Fruit fly (Drosophila melanogaster) whole organism, wandering third instar larva: ENCODE results near the gene CG6066.

Experiments used
- Abd-B ChIP-seq: fragments of >200 bp; optimal IDR thresholded peaks from 2 replicates; lab custom pipeline; 2017; ENCODE audit warnings: missing biosample characterization, missing genetic modification characterization
- CG32264 ChIP-seq: fragments of 200-800 bp; sonication (Bioruptor generic); optimal IDR thresholded peaks from 2 replicates; lab custom pipeline; 2016; ENCODE audit warnings: missing biosample characterization, missing genetic modification characterization
- CG9705 ChIP-seq: fragments of 200-800 bp; sonication (Bioruptor generic); optimal IDR thresholded peaks from 2 replicates; lab custom pipeline; 2018; ENCODE audit warnings: missing biosample characterization, mild to moderate bottlenecking, missing genetic modification characterization
- CrebA ChIP-seq: fragments of 200-800 bp; sonication (Bioruptor generic); optimal IDR thresholded peaks from 2 replicates; lab custom pipeline; 2016; ENCODE audit warnings: missing biosample characterization, mild to moderate bottlenecking, missing genetic modification characterization, borderline replicate concordance
- Dfd ChIP-seq: fragments of >200 bp; optimal IDR thresholded peaks from 2 replicates; lab custom pipeline; 2017; ENCODE audit warnings: missing biosample characterization, missing genetic modification characterization
- Dif ChIP-seq: fragments of 200-275, 200-300 bp; sonication (Bioruptor generic); optimal IDR thresholded peaks from 2 replicates; lab custom pipeline; 2018; ENCODE audit warnings: missing biosample characterization, missing genetic modification characterization; ENCODE audit not compliant: partially characterized antibody
- HLH106 ChIP-seq: fragments of 200-800 bp; optimal IDR thresholded peaks from 3 replicates; lab custom pipeline; 2019; ENCODE audit warnings: missing biosample characterization, mild to moderate bottlenecking, missing genetic modification characterization, moderate library complexity
- Hnf4 ChIP-seq: fragments of 200-800 bp; sonication (Bioruptor generic); optimal IDR thresholded peaks from 2 replicates; lab custom pipeline; 2016; ENCODE audit warnings: missing biosample characterization, mild to moderate bottlenecking, missing genetic modification characterization
- Hr78 ChIP-seq: fragments of >200 bp; optimal IDR thresholded peaks from 2 replicates; lab custom pipeline; 2017; ENCODE audit warnings: missing biosample characterization, missing genetic modification characterization
- Jra ChIP-seq: sonication (Bioruptor generic); optimal IDR thresholded peaks from 2 replicates; lab custom pipeline; 2016; ENCODE audit warnings: missing biosample characterization, missing genetic modification characterization
- Mio ChIP-seq: sonication (Bioruptor generic); optimal IDR thresholded peaks from 2 replicates; lab custom pipeline; 2016; ENCODE audit warnings: missing biosample characterization, missing genetic modification characterization
- Myc ChIP-seq: fragments of >200 bp; optimal IDR thresholded peaks from 2 replicates; lab custom pipeline; 2017
- N ChIP-seq: fragments of >200 bp; optimal IDR thresholded peaks from 2 replicates; lab custom pipeline; 2018; ENCODE audit warnings: missing biosample characterization, missing external identifiers, missing genetic modification characterization
- OdsH ChIP-seq: fragments of 200-800 bp; sonication (Bioruptor generic); optimal IDR thresholded peaks from 2 replicates; lab custom pipeline; 2016; ENCODE audit warnings: missing biosample characterization, mild to moderate bottlenecking, missing genetic modification characterization
- Rel ChIP-seq, 2 experiments: fragments of 200-800 bp; sonication (Bioruptor generic) in 1 of 2; optimal IDR thresholded peaks; 2 replicates in 1 of 2; 3 replicates in 1 of 2; lab custom pipeline; 2016 to 2019; ENCODE audit warnings: mild to moderate bottlenecking in 2 of 2, missing biosample characterization in 2 of 2, missing genetic modification characterization in 2 of 2, moderate library complexity in 1 of 2
- Sp1 ChIP-seq: fragments of 200-800 bp; sonication (Bioruptor generic); optimal IDR thresholded peaks from 3 replicates; lab custom pipeline; 2019; ENCODE audit warnings: missing biosample characterization, mild to moderate bottlenecking, missing genetic modification characterization, moderate library complexity
- Vsx2 ChIP-seq: fragments of 200-300, 225-300 bp; sonication (Bioruptor generic); optimal IDR thresholded peaks from 2 replicates; lab custom pipeline; 2018; ENCODE audit warnings: missing biosample characterization, missing genetic modification characterization; ENCODE audit not compliant: partially characterized antibody
- br ChIP-seq: fragments of 200-800 bp; sonication (Bioruptor generic); optimal IDR thresholded peaks from 2 replicates; lab custom pipeline; 2016; ENCODE audit warnings: missing biosample characterization, missing genetic modification characterization
- brk ChIP-seq: fragments of 200-800 bp; sonication (Bioruptor generic); optimal IDR thresholded peaks from 2 replicates; lab custom pipeline; 2016; ENCODE audit warnings: missing biosample characterization, mild to moderate bottlenecking, missing genetic modification characterization
- dl ChIP-seq, 2 experiments: fragments of 175-275, 200-275 bp in 1 of 2; fragments of 200-275 bp in 1 of 2; sonication (Bioruptor generic); optimal IDR thresholded peaks; lab custom pipeline; 2018; ENCODE audit warnings: mild to moderate bottlenecking in 2 of 2, missing biosample characterization in 2 of 2, missing genetic modification characterization in 2 of 2, moderate library complexity in 2 of 2; ENCODE audit not compliant: partially characterized antibody in 2 of 2, insufficient read depth in 1 of 2
- dmrt93B ChIP-seq: fragments of 200-800 bp; sonication (Bioruptor generic); optimal IDR thresholded peaks from 2 replicates; lab custom pipeline; 2018; ENCODE audit warnings: missing biosample characterization, mild to moderate bottlenecking, missing genetic modification characterization
- dsf ChIP-seq: sonication (Bioruptor generic); optimal IDR thresholded peaks from 2 replicates; lab custom pipeline; 2016; ENCODE audit warnings: missing biosample characterization, missing genetic modification characterization, borderline replicate concordance
- ey ChIP-seq: fragments of 200-800 bp; sonication (Bioruptor generic); optimal IDR thresholded peaks from 2 replicates; lab custom pipeline; 2016; ENCODE audit warnings: missing biosample characterization, missing genetic modification characterization
- foxo ChIP-seq, 2 experiments: fragments of 200-800 bp; sonication (Bioruptor generic); optimal IDR thresholded peaks; 2 replicates in 1 of 2; 3 replicates in 1 of 2; lab custom pipeline; 2016 to 2017; ENCODE audit warnings: missing biosample characterization in 2 of 2, missing genetic modification characterization in 2 of 2
- fru ChIP-seq: fragments of 200-800 bp; sonication (Bioruptor generic); optimal IDR thresholded peaks from 3 replicates; lab custom pipeline; 2016; ENCODE audit warnings: missing biosample characterization, mild to moderate bottlenecking, missing genetic modification characterization
- h ChIP-seq: fragments of 200-800 bp; sonication (Bioruptor generic); optimal IDR thresholded peaks from 3 replicates; lab custom pipeline; 2016; ENCODE audit warnings: missing biosample characterization, mild to moderate bottlenecking, missing genetic modification characterization
- jim ChIP-seq: fragments of 175-275, 200-325 bp; sonication (Bioruptor generic); optimal IDR thresholded peaks from 2 replicates; lab custom pipeline; 2016; ENCODE audit warnings: missing biosample characterization, mild to moderate bottlenecking, missing genetic modification characterization
- lola ChIP-seq: fragments of >200 bp; optimal IDR thresholded peaks from 2 replicates; lab custom pipeline; 2017; ENCODE audit warnings: missing biosample characterization, missing genetic modification characterization
- pan ChIP-seq: fragments of >200 bp; optimal IDR thresholded peaks from 2 replicates; lab custom pipeline; 2017
- psq ChIP-seq: fragments of 200-800 bp; sonication (Bioruptor generic); optimal IDR thresholded peaks from 3 replicates; lab custom pipeline; 2017; ENCODE audit warnings: missing biosample characterization, mild to moderate bottlenecking, missing genetic modification characterization, moderate library complexity
- rgr ChIP-seq: fragments of 200-800 bp; sonication (Bioruptor generic); optimal IDR thresholded peaks from 3 replicates; lab custom pipeline; 2016; ENCODE audit warnings: missing biosample characterization, mild to moderate bottlenecking, missing genetic modification characterization
- sage ChIP-seq: fragments of 200-800 bp; sonication (Bioruptor generic); optimal IDR thresholded peaks from 2 replicates; lab custom pipeline; 2016; ENCODE audit warnings: missing biosample characterization, mild to moderate bottlenecking, missing genetic modification characterization
- sv ChIP-seq: fragments of 200-800 bp; sonication (Bioruptor generic); optimal IDR thresholded peaks from 3 replicates; lab custom pipeline; 2016; ENCODE audit warnings: missing biosample characterization, missing genetic modification characterization
- tai ChIP-seq: sonication (Bioruptor generic); optimal IDR thresholded peaks from 2 replicates; lab custom pipeline; 2016; ENCODE audit warnings: missing biosample characterization, missing genetic modification characterization
- usp ChIP-seq: fragments of >200 bp; optimal IDR thresholded peaks from 2 replicates; lab custom pipeline; 2017; ENCODE audit warnings: missing biosample characterization, missing genetic modification characterization
- woc ChIP-seq: sonication (Bioruptor generic); optimal IDR thresholded peaks from 2 replicates; lab custom pipeline; 2016; ENCODE audit warnings: missing biosample characterization, mild to moderate bottlenecking, missing genetic modification characterization

CG6066 gene

DNA sequence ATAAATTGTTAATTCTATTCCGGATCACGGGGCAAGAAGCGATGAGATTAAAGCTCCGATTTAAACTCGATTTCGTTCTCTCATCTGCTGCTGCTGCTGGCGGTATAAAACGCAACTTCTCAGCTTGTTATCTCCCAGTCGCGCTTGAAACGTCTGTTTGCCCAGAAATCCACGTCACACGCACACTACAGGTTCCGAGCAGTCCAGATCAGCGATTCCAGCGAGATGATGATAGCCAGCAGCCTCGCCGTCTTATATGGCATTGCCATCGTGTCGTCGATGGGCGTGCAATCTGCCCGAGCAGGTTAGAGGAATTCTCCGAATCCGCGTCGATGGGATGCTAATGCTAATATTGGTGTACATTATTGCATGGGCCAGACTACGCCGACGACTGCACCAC, 41.3 kb upstream of the CG6066 start, which contains the start of gene grass:
grass (plus strand) TSS at position 135 of the 400 bp plus-strand sequence.
- TF ChIP-seq br (GFP tag; lab: Kevin White, UChicago): no peak
- no peak for TF ChIP-seq ey
- TF ChIP-seq dmrt93B (GFP tag; lab: Kevin White, UChicago): no peak
- TF ChIP-seq h (GFP tag; lab: Kevin White, UChicago): peak; percentile 16

DNA sequence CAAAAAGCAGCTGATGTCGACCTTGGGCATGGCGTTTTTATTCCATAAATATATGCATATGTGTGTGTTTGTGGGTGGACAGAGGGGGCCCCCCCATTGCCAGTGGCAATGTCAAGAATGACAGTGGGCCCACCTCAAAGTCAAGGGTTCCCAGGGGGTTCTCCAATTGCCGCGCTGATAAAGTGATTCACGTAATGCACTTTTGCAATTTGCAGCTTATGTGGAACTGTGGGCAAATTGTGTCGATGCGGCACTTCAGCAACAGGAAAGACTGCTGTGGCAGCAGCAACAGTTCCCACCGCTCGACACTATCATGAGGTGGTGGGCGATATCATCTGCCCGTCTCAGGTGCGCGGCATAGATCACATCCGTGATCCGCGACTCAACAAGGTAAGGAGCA, 37.5 kb upstream of the CG6066 start:
- TF ChIP-seq Myc (no peak), Jra (GFP tag; lab: Kevin White, UChicago) (no peak), rgr (no peak), CG32264 (GFP tag; lab: Kevin White, UChicago) (no peak), fru (no peak), Dif (no peak), Vsx2 (GFP tag; lab: Kevin White, UChicago) (no peak), OdsH (GFP tag; lab: Kevin White, UChicago) (no peak), Mio (GFP tag; lab: Kevin White, UChicago) (no peak), lola (GFP tag; lab: Kevin White, UChicago) (no peak), psq (no peak), jim (GFP tag; lab: Kevin White, UChicago) (no peak), ey (no peak), Hnf4 (no peak), pan (lab: Kevin White, UChicago) (no peak), dl (GFP tag; optimal IDR thresholded peaks at IDR 0.05; lab: Kevin White, UChicago; ENCODE audit: insufficient read depth in 1 of 2, partially characterized antibody in 2 of 2) (no peak)
- TF ChIP-seq, all 38 proteins: peak for 0

- TF ChIP-seq Dif (no peak), psq (peak; percentile 8), Hr78 (GFP tag; lab: Kevin White, UChicago) (no peak), sage (GFP tag; lab: Kevin White, UChicago) (no peak), CrebA (GFP tag; lab: Kevin White, UChicago) (no peak), Dfd (no peak), foxo (GFP tag; optimal IDR thresholded peaks at IDR 0.05; lab: Kevin White, UChicago) (peak in 1 of 2 experiments; percentile 38), dl (GFP tag; optimal IDR thresholded peaks at IDR 0.05; lab: Kevin White, UChicago; ENCODE audit: insufficient read depth in 1 of 2, partially characterized antibody in 2 of 2) (peak in 1 of 2 experiments; percentile 31), Rel (GFP tag; optimal IDR thresholded peaks at IDR 0.05; lab: Kevin White, UChicago) (no peak), Rel (tag; optimal IDR thresholded peaks at IDR 0.05; lab: Kevin White, UChicago) (peak; percentile 52), sv (peak; percentile 24), HLH106 (tag; lab: Kevin White, UChicago) (peak; percentile 20), h (GFP tag; lab: Kevin White, UChicago) (peak; percentile 67), tai (GFP tag; lab: Kevin White, UChicago) (no peak), Jra (GFP tag; lab: Kevin White, UChicago) (peak; percentile 40), ey (peak; percentile 36), OdsH (GFP tag; lab: Kevin White, UChicago) (peak; percentile 8), Vsx2 (GFP tag; lab: Kevin White, UChicago) (peak; percentile 65)
Measured at dm6 chr3R:27153062-27153878, 36.8 kb upstream of the CG6066 start.

DNA sequence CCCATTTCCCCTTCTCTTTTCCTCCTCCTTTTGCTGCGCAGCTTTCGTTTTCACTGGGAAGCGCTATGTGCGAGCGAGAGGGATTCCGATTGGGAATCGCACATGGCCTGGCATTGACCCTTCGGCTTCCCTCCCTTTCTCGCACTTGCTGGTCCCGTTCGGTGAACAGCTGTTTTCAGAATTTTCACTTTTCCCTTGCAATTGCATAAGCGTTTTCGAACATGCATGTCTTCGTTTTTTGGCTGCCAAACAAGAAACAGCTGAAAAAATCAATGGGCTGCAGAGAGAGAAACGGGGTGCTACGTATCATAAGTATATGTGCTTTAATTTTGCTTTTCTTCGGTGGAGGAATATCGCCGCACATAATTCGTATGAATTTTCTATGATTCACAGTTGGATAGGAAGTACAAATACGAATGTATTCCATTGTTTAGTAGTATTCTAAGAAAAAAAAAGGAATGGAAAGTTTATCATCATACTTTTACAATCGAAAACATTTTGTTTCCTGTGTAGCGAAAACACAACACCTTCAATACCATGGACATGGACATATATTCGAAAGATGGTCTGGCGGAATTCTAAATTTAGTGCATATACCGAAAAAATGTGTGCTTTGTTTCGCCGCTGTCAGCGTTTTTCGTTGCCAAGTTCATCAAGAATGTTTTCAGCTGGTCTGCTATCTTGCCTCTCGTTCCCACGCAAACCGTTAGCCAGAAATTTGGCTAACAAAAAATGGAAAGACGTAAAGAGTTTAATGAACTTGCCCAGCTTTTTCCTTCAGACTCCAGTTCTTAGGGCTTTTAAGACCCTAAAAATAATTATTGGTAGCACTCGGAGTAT, 35.8 kb upstream of the CG6066 start:
- no peak for TF ChIP-seq sv
- TF ChIP-seq Rel (GFP tag; optimal IDR thresholded peaks at IDR 0.05; lab: Kevin White, UChicago): no peak
- no peak for TF ChIP-seq Rel (tag; optimal IDR thresholded peaks at IDR 0.05; lab: Kevin White, UChicago)
- TF ChIP-seq lola (GFP tag; lab: Kevin White, UChicago): no peak
- TF ChIP-seq tai (GFP tag; lab: Kevin White, UChicago): no peak
- no peak for TF ChIP-seq CrebA (GFP tag; lab: Kevin White, UChicago)
- TF ChIP-seq Myc: no peak
- TF ChIP-seq rgr: peak; percentile 57
- peak; percentile 49 for TF ChIP-seq CG9705
- peak; percentile 43 for TF ChIP-seq brk (GFP tag; lab: Kevin White, UChicago)
- peak; percentile 45 for TF ChIP-seq woc
- no peak for TF ChIP-seq Jra (GFP tag; lab: Kevin White, UChicago)
- no peak for TF ChIP-seq Mio (GFP tag; lab: Kevin White, UChicago)
- no peak for TF ChIP-seq N (GFP tag; lab: Kevin White, UChicago)
- peak; percentile 42 for TF ChIP-seq OdsH (GFP tag; lab: Kevin White, UChicago)
- TF ChIP-seq CG32264 (GFP tag; lab: Kevin White, UChicago): peak; percentile 37
- no peak for TF ChIP-seq dl (GFP tag; optimal IDR thresholded peaks at IDR 0.05; lab: Kevin White, UChicago; ENCODE audit: insufficient read depth in 1 of 2, partially characterized antibody in 2 of 2)
- no peak for TF ChIP-seq Hr78 (GFP tag; lab: Kevin White, UChicago)
- TF ChIP-seq Sp1 (GFP tag; lab: Kevin White, UChicago): peak; percentile 65
- no peak for TF ChIP-seq dsf
- TF ChIP-seq HLH106 (tag; lab: Kevin White, UChicago): peak; percentile 73
- TF ChIP-seq Vsx2 (GFP tag; lab: Kevin White, UChicago): no peak
- TF ChIP-seq dmrt93B (GFP tag; lab: Kevin White, UChicago): peak; percentile 51
- TF ChIP-seq h (GFP tag; lab: Kevin White, UChicago): peak; percentile 53
- TF ChIP-seq ey: peak; percentile 64
- no peak for TF ChIP-seq Dfd
- TF ChIP-seq Abd-B (GFP tag; lab: Kevin White, UChicago): no peak
- TF ChIP-seq Hnf4: peak; percentile 29
- no peak for TF ChIP-seq usp (GFP tag; lab: Kevin White, UChicago)
- TF ChIP-seq psq: peak; percentile 35
